Fruit fly (Drosophila melanogaster): Measurements from ENCODE around the gene capt.

capt gene

DNA sequence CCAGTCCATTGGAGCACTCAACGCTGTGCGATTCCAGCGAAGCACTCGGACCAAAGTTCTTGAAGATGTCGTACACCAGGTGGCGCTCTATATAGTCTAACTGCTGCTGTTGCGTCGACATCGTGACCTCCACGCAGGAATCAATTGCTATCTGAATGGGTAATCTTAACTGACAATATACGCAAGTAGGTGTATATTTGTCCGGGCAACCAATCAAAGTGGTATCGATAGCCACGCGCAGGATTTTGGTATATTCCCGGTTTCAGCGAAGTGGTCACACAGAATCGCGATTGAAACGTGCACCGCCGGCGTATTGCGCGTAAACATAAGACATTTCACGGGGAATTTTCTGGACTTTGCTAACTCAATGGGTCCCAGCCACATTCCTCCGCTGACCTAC, 25.7 kb upstream of the capt start, which contains the start of the genes CG5126 and Tgt:
Gene CG5126, minus strand, starts transcription at position 222 of the 400 bp plus-strand sequence.
Gene Tgt, plus strand, starts transcription at position 267 of the 400 bp plus-strand sequence.
- TF ChIP-seq ind (GFP tag; optimal IDR thresholded peaks at IDR 0.05), result no peak
- TF ChIP-seq hbn (GFP tag; IDR thresholded peaks at IDR 0.05; ENCODE audit: partially characterized antibody), result peak; percentile 34; the same call in 1 of the 2 replicates
- no peak for TF ChIP-seq her (GFP tag; optimal IDR thresholded peaks at IDR 0.05)
- no peak for TF ChIP-seq jigr1 (GFP tag; IDR thresholded peaks at IDR 0.05)
- TF ChIP-seq Kr (GFP tag; optimal IDR thresholded peaks at IDR 0.05), result no peak
- no peak for TF ChIP-seq ara (GFP tag; IDR thresholded peaks at IDR 0.05)
- no peak for TF ChIP-seq Taf1 (GFP tag; IDR thresholded peaks at IDR 0.05)
- TF ChIP-seq tup (GFP tag; optimal IDR thresholded peaks at IDR 0.05), result no peak
- TF ChIP-seq CG5180 (GFP tag; optimal IDR thresholded peaks at IDR 0.05), result no peak
- no peak for TF ChIP-seq gro (GFP tag; optimal IDR thresholded peaks at IDR 0.05)
- peak; percentile 65 for TF ChIP-seq unc-4 (GFP tag; IDR thresholded peaks at IDR 0.05; ENCODE audit: partially characterized antibody)
- TF ChIP-seq ttk (GFP tag; IDR thresholded peaks at IDR 0.05), result no peak
- no peak for TF ChIP-seq CG15601 (tag; optimal IDR thresholded peaks at IDR 0.05)
- TF ChIP-seq wek (GFP tag; optimal IDR thresholded peaks at IDR 0.05), result no peak
- TF ChIP-seq D19B (GFP tag; optimal IDR thresholded peaks at IDR 0.05), result no peak
- no peak for TF ChIP-seq stc (GFP tag; IDR thresholded peaks at IDR 0.05)
- no peak for TF ChIP-seq CG4424 (GFP tag; optimal IDR thresholded peaks at IDR 0.05)
- TF ChIP-seq Dbx (GFP tag; IDR thresholded peaks at IDR 0.05), result no peak
- no peak for TF ChIP-seq CG7357 (GFP tag; IDR thresholded peaks at IDR 0.05)
- no peak for TF ChIP-seq da (GFP tag; optimal IDR thresholded peaks at IDR 0.05)
- peak; percentile 63 for TF ChIP-seq ftz-f1 (GFP tag; optimal IDR thresholded peaks at IDR 0.05)
- no peak for TF ChIP-seq CG10321 (GFP tag; IDR thresholded peaks at IDR 0.05)
- TF ChIP-seq CG6654 (GFP tag; optimal IDR thresholded peaks at IDR 0.05), result no peak
- TF ChIP-seq CG17385 (GFP tag; optimal IDR thresholded peaks at IDR 0.05), result no peak
- no peak for TF ChIP-seq vvl (GFP tag; IDR thresholded peaks at IDR 0.05)
- TF ChIP-seq grn (GFP tag; optimal IDR thresholded peaks at IDR 0.05), result peak; percentile 87
- TF ChIP-seq gem (tag; optimal IDR thresholded peaks at IDR 0.05), result no peak
- TF ChIP-seq bbx (GFP tag; IDR thresholded peaks at IDR 0.05; ENCODE audit: partially characterized antibody), result peak; percentile 55; the same call in 1 of the 2 replicates
- TF ChIP-seq CG11093 (GFP tag; IDR thresholded peaks at IDR 0.05), result no peak
- no peak for TF ChIP-seq CG8765 (GFP tag; IDR thresholded peaks at IDR 0.05)
- no peak for TF ChIP-seq CG18262 (tag; optimal IDR thresholded peaks at IDR 0.05)
- TF ChIP-seq CG8478 (optimal IDR thresholded peaks at IDR 0.05), result no peak
- no peak for TF ChIP-seq maf-S (GFP tag; optimal IDR thresholded peaks at IDR 0.05)
- no peak for TF ChIP-seq cato (GFP tag; optimal IDR thresholded peaks at IDR 0.05; ENCODE audit: borderline replicate concordance)
- TF ChIP-seq CG7987 (GFP tag; optimal IDR thresholded peaks at IDR 0.05), result no peak
- no peak for TF ChIP-seq ash1 (GFP tag; optimal IDR thresholded peaks at IDR 0.05)
- TF ChIP-seq CG8388 (GFP tag; optimal IDR thresholded peaks at IDR 0.05), result no peak
- TF ChIP-seq so (GFP tag; IDR thresholded peaks at IDR 0.05), result no peak
- TF ChIP-seq ase (GFP tag; IDR thresholded peaks at IDR 0.05), result no peak
- TF ChIP-seq Poxn (GFP tag; IDR thresholded peaks at IDR 0.05), result no peak
- 0 out of 3 replicates have a peak, but pooled peaks have one; percentile 36 for TF ChIP-seq Doc3 (GFP tag; IDR thresholded peaks at IDR 0.05; ENCODE audit: partially characterized antibody)
- TF ChIP-seq CkIIα-i1 (GFP tag; IDR thresholded peaks at IDR 0.05), result no peak
- TF ChIP-seq NC2β (GFP tag; optimal IDR thresholded peaks at IDR 0.05), result no peak
- TF ChIP-seq phol (tag; optimal IDR thresholded peaks at IDR 0.05), result no peak
- TF ChIP-seq CG43689 (GFP tag; IDR thresholded peaks at IDR 0.05), result no peak
- no peak for TF ChIP-seq zen (tag; optimal IDR thresholded peaks at IDR 0.05)
- TF ChIP-seq ac (GFP tag; optimal IDR thresholded peaks at IDR 0.05), result no peak
- TF ChIP-seq Dp (GFP tag; optimal IDR thresholded peaks at IDR 0.05), result peak; percentile 66
- TF ChIP-seq CG10543 (GFP tag; optimal IDR thresholded peaks at IDR 0.05), result no peak
- TF ChIP-seq jing (GFP tag; optimal IDR thresholded peaks at IDR 0.05), result no peak
- no peak for TF ChIP-seq Hr51 (GFP tag; optimal IDR thresholded peaks at IDR 0.05)
- TF ChIP-seq CG3847 (GFP tag; IDR thresholded peaks at IDR 0.05), result no peak
